Worm (Caenorhabditis elegans) whole organism, mixed stage, embryonic: ENCODE measurements around the gene C33E10.8.
"Not testable (repeated sequence)": the region's sequence is repeated elsewhere in the genome, so short reads cannot be mapped to it uniquely, and the experiment has no call there.

Experiments
- blmp-1 ChIP-seq: fragments of 150-350 bp; optimal IDR thresholded peaks from 2 replicates; lab custom pipeline; 2014; ENCODE audit warnings: missing biosample characterization, missing genetic modification characterization
- flh-1 ChIP-seq: fragments of 200-800 bp; sonication (Bioruptor generic); optimal IDR thresholded peaks from 2 replicates; lab custom pipeline; 2018; ENCODE audit warnings: mild to moderate bottlenecking, missing genetic modification characterization, moderate library complexity, missing compliant biosample characterization
- lsy-2 ChIP-seq: fragments of 150-350 bp; optimal IDR thresholded peaks from 2 replicates; lab custom pipeline; 2014; ENCODE audit warnings: missing biosample characterization, missing genetic modification characterization
- nhr-12 ChIP-seq: fragments of 150-350 bp; optimal IDR thresholded peaks from 2 replicates; lab custom pipeline; 2014; ENCODE audit warnings: missing biosample characterization, missing genetic modification characterization
- nhr-76 ChIP-seq: sonication (generic microtip); optimal IDR thresholded peaks from 2 replicates; lab custom pipeline; 2017; ENCODE audit warnings: missing biosample characterization, missing genetic modification characterization
- pha-4 ChIP-seq: fragments of 150-350 bp; optimal IDR thresholded peaks from 2 replicates; lab custom pipeline; 2018; ENCODE audit warnings: missing biosample characterization, missing genetic modification reagents, missing genetic modification characterization
- snpc-4 ChIP-seq: fragments of 150-350 bp; optimal IDR thresholded peaks from 2 replicates; lab custom pipeline; 2014; ENCODE audit warnings: missing biosample characterization, missing genetic modification characterization
- sptf-1 ChIP-seq: sonication (generic microtip); optimal IDR thresholded peaks from 2 replicates; lab custom pipeline; 2017; ENCODE audit warnings: mild to moderate bottlenecking, missing genetic modification characterization, moderate library complexity, missing compliant biosample characterization
- unc-120 ChIP-seq: sonication (generic microtip); optimal IDR thresholded peaks from 2 replicates; lab custom pipeline; 2017; ENCODE audit warnings: missing genetic modification characterization, missing compliant biosample characterization; ENCODE audit not compliant: poor library complexity, severe bottlenecking
- unc-62 ChIP-seq: fragments of 150-350 bp; optimal IDR thresholded peaks from 2 replicates; lab custom pipeline; 2014; ENCODE audit warnings: missing biosample characterization, missing genetic modification reagents, missing genetic modification characterization
- ztf-11 ChIP-seq: fragments of 150-350 bp; optimal IDR thresholded peaks from 2 replicates; lab custom pipeline; 2014; ENCODE audit warnings: missing biosample characterization, missing genetic modification characterization

DNA sequence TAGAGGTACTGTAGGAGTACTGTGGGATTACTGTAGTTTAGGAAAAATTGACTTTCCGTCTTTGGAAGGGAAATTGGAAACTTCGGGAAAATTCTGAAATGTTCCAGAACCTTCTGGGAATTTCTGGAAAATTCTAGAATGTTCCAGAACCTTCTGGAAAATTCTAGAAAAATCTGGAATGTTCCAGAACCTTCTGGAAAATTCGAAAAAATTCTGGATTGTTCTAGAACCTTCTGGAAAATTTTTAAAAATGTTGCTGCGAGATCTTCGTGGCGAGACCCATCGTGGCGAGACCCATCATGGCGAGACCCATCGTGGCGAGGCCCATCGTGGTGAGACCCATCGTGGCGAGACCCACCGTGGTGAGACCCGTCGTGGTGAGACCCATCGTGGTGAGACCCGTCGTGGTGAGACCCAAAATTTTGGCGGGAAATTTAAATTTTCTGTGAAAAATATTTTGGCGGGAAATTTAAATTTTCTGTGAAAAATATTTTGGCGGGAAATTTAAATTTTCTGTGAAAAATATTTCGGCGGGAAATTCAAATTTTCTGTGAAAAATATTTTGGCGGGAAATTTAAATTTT is 16.2 kb upstream of the C33E10.8 start, which contains the start of gene C53C11.4:
- not testable (repeated sequence) for TF ChIP-seq unc-120 (tag; lab: Kevin White, UChicago); lsy-2 (tag; lab: Kevin White, UChicago); unc-62; sptf-1 (tag; lab: Kevin White, UChicago); ztf-11 (tag; lab: Kevin White, UChicago); blmp-1 (tag; lab: Kevin White, UChicago); snpc-4 (tag; lab: Kevin White, UChicago); flh-1 (GFP tag; lab: Kevin White, UChicago); nhr-76 (tag; lab: Kevin White, UChicago); nhr-12; pha-4
